Worm (Caenorhabditis elegans) whole organism, late embryonic: ENCODE measurements around the gene ram-2.
A peak's percentile ranks its signal among the peaks of the same experiment; 100 is the strongest.

Source experiments
- C08G9.2 ChIP-seq: sonication (generic microtip); optimal IDR thresholded peaks from 2 replicates; lab custom pipeline; 2016; ENCODE audit warnings: mild to moderate bottlenecking, missing genetic modification characterization, moderate library complexity, missing compliant biosample characterization
- F13H6.1 ChIP-seq: sonication (generic microtip); optimal IDR thresholded peaks from 2 replicates; lab custom pipeline; 2016; ENCODE audit warnings: missing genetic modification characterization, missing compliant biosample characterization
- T23F11.4 ChIP-seq: fragments of 200-800 bp; sonication (Bioruptor generic); optimal IDR thresholded peaks from 2 replicates; lab custom pipeline; 2018; ENCODE audit warnings: mild to moderate bottlenecking, missing genetic modification characterization, missing compliant biosample characterization
- ceh-18 ChIP-seq: sonication (generic microtip); optimal IDR thresholded peaks from 2 replicates; lab custom pipeline; 2016; ENCODE audit warnings: missing genetic modification characterization, missing compliant biosample characterization
- ceh-19 ChIP-seq: fragments of 200-800 bp; sonication (Bioruptor generic); optimal IDR thresholded peaks from 2 replicates; lab custom pipeline; 2018; ENCODE audit warnings: mild to moderate bottlenecking, missing genetic modification characterization, missing compliant biosample characterization
- ceh-22 ChIP-seq: sonication (generic microtip); optimal IDR thresholded peaks from 2 replicates; lab custom pipeline; 2017; ENCODE audit warnings: missing biosample characterization, missing genetic modification characterization
- ceh-31 ChIP-seq: sonication (generic microtip); optimal IDR thresholded peaks from 2 replicates; lab custom pipeline; 2016; ENCODE audit warnings: missing genetic modification characterization, missing compliant biosample characterization
- ceh-45 ChIP-seq: fragments of 200-800 bp; sonication (Bioruptor generic); IDR thresholded peaks from 2 replicates; pipeline ENCODE4 v1.3.6; 2022; ENCODE audit warnings: missing genetic modification reagents, missing genetic modification characterization, missing compliant biosample characterization
- ceh-6 ChIP-seq: fragments of 200-800 bp; sonication (Bioruptor generic); optimal IDR thresholded peaks from 2 replicates; lab custom pipeline; 2018; ENCODE audit warnings: mild to moderate bottlenecking, missing genetic modification characterization, missing compliant biosample characterization
- dmd-4 ChIP-seq: sonication (generic microtip); optimal IDR thresholded peaks from 2 replicates; lab custom pipeline; 2016; ENCODE audit warnings: borderline replicate concordance, missing genetic modification characterization, missing compliant biosample characterization
- dve-1 ChIP-seq: sonication (generic microtip); optimal IDR thresholded peaks from 2 replicates; lab custom pipeline; 2017; ENCODE audit warnings: antibody characterized with exemption, mild to moderate bottlenecking, missing genetic modification characterization, missing compliant biosample characterization
- elt-2 ChIP-seq: sonication (generic microtip); optimal IDR thresholded peaks from 2 replicates; lab custom pipeline; 2016; ENCODE audit warnings: missing genetic modification reagents, missing genetic modification characterization, missing compliant biosample characterization
- elt-4 ChIP-seq: sonication (generic microtip); optimal IDR thresholded peaks from 2 replicates; lab custom pipeline; 2016; ENCODE audit warnings: missing genetic modification characterization, missing compliant biosample characterization
- ets-4 ChIP-seq: sonication (generic microtip); optimal IDR thresholded peaks from 2 replicates; lab custom pipeline; 2016; ENCODE audit warnings: missing genetic modification characterization, missing compliant biosample characterization
- eyg-1 ChIP-seq: sonication (generic microtip); optimal IDR thresholded peaks from 2 replicates; lab custom pipeline; 2016; ENCODE audit warnings: missing genotype, missing genetic modification characterization, missing compliant biosample characterization
- fax-1 ChIP-seq: sonication (generic microtip); optimal IDR thresholded peaks from 2 replicates; lab custom pipeline; 2016; ENCODE audit warnings: missing genotype, missing genetic modification characterization, missing compliant biosample characterization
- gmeb-2 ChIP-seq: sonication (generic microtip); optimal IDR thresholded peaks from 2 replicates; lab custom pipeline; 2016; ENCODE audit warnings: missing genetic modification characterization, inconsistent platforms, missing compliant biosample characterization
- hlh-13 ChIP-seq: fragments of 200-800 bp; sonication (Bioruptor generic); optimal IDR thresholded peaks from 2 replicates; lab custom pipeline; 2018; ENCODE audit warnings: mild to moderate bottlenecking, missing genetic modification characterization, missing compliant biosample characterization
- hlh-8 ChIP-seq: sonication (generic microtip); optimal IDR thresholded peaks from 2 replicates; lab custom pipeline; 2016; ENCODE audit warnings: missing genotype, missing genetic modification characterization, missing compliant biosample characterization
- lin-11 ChIP-seq: fragments of 200-800 bp; sonication (Bioruptor generic); optimal IDR thresholded peaks from 2 replicates; lab custom pipeline; 2018; ENCODE audit warnings: mild to moderate bottlenecking, missing genetic modification characterization, missing compliant biosample characterization
- nfya-1 ChIP-seq: sonication (generic microtip); optimal IDR thresholded peaks from 2 replicates; lab custom pipeline; 2017; ENCODE audit warnings: missing genetic modification characterization, mild to moderate bottlenecking, missing compliant biosample characterization, antibody characterized with exemption, moderate library complexity
- nhr-232 ChIP-seq: sonication (generic microtip); optimal IDR thresholded peaks from 2 replicates; lab custom pipeline; 2016; ENCODE audit warnings: missing genetic modification characterization, missing compliant biosample characterization
- npax-4 ChIP-seq: sonication (generic microtip); optimal IDR thresholded peaks from 2 replicates; lab custom pipeline; 2016; ENCODE audit warnings: missing genetic modification characterization, missing compliant biosample characterization
- pat-9 ChIP-seq: fragments of 200-800 bp; sonication (Bioruptor generic); optimal IDR thresholded peaks from 2 replicates; lab custom pipeline; 2018; ENCODE audit warnings: mild to moderate bottlenecking, missing genetic modification characterization, moderate library complexity, missing compliant biosample characterization
- pha-4 ChIP-seq: fragments of 150-350 bp; optimal IDR thresholded peaks from 2 replicates; lab custom pipeline; 2018; ENCODE audit warnings: missing biosample characterization, missing genetic modification reagents, missing genetic modification characterization
- ref-2 ChIP-seq: sonication (generic microtip); optimal IDR thresholded peaks from 2 replicates; lab custom pipeline; 2016; ENCODE audit warnings: missing genetic modification characterization, missing compliant biosample characterization
- rnt-1 ChIP-seq: sonication (generic microtip); optimal IDR thresholded peaks from 2 replicates; lab custom pipeline; 2016; ENCODE audit warnings: missing genetic modification characterization, missing compliant biosample characterization
- sox-2 ChIP-seq: fragments of 200-800 bp; sonication (Bioruptor generic); IDR thresholded peaks from 2 replicates; pipeline ENCODE4 v1.3.6; 2022; ENCODE audit warnings: missing genetic modification reagents, missing genetic modification characterization, missing compliant biosample characterization
- ttx-3 ChIP-seq: sonication (generic microtip); optimal IDR thresholded peaks from 2 replicates; lab custom pipeline; 2016; ENCODE audit warnings: missing genetic modification reagents, missing genetic modification characterization, missing compliant biosample characterization
- unc-42 ChIP-seq: sonication (generic microtip); optimal IDR thresholded peaks from 2 replicates; lab custom pipeline; 2016; ENCODE audit warnings: missing genotype, missing genetic modification characterization, missing compliant biosample characterization
- zip-5 ChIP-seq: sonication (generic microtip); optimal IDR thresholded peaks from 2 replicates; lab custom pipeline; 2016; ENCODE audit warnings: missing genetic modification characterization, missing compliant biosample characterization

The ram-2 gene

ce11 chrII:11032812-11033211 is 16.1 kb upstream of the ram-2 start:
- TF ChIP-seq unc-42 (tag; lab: Kevin White, UChicago) = peak; percentile 79
- no peak for TF ChIP-seq nfya-1 (tag; lab: Kevin White, UChicago)

DNA sequence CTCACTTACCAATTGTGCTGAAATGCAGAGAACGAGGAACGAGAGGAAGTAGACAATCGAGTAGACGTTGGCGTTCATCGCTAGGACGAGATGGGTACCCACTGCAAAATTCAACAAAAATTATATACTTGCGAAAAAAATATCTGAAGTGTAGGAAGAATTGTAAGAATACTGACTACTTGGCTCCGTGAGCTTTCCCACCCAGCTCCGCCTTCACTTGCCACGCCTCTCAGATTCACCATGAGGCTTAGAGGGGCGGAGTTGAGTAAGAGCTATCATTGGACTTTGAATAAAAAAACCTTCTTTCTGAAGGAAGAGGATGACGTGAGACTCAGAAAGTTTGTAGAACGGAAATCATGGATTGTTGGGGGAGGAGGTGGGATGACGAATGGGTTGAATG is 13.6 kb upstream of the ram-2 start, which contains the start of gene nlp-18:
TSS of gene nlp-18 (minus strand) at position 101 of the 400 bp plus-strand sequence.
- no peak for TF ChIP-seq ref-2 (tag; lab: Kevin White, UChicago)
- no peak for TF ChIP-seq ceh-18

DNA sequence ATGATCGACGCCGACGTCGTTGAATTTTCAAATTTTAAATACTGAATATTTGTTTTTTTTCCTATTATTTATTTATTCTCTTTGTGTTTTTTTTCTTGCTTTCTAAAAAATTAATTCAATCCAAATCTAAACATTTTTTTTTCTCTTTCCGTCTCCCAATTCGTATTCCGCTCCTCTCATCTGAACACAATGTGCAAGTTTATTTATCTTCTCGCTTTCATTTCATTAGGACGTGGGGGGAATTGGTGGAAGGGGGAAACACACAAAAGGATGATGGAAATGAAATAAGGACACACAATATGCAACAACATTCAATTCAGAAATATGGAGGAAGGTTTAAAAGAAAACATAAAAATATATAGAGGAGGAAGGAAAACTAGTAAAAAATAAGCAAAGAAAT is 11.1 kb upstream of the ram-2 start:
- no peak for TF ChIP-seq pat-9 (tag; lab: Kevin White, UChicago)
- TF ChIP-seq zip-5 (tag; lab: Kevin White, UChicago) = no peak
- no peak for TF ChIP-seq ceh-22 (tag; lab: Kevin White, UChicago)
- TF ChIP-seq dmd-4 (tag; lab: Kevin White, UChicago) = no peak
- peak; percentile 48 for TF ChIP-seq unc-42 (tag; lab: Kevin White, UChicago)

- no peak for TF ChIP-seq dve-1 (tag; lab: Kevin White, UChicago)
- TF ChIP-seq unc-42 (tag; lab: Kevin White, UChicago) = no peak
- TF ChIP-seq gmeb-2 (tag; lab: Kevin White, UChicago) = no peak
- no peak for TF ChIP-seq T23F11.4 (GFP tag; lab: Kevin White, UChicago)
- no peak for TF ChIP-seq hlh-8 (tag; lab: Kevin White, UChicago)
- peak; percentile 42 for TF ChIP-seq ceh-31 (tag; lab: Kevin White, UChicago)
These were observed 8.9 kb upstream of the ram-2 start, which contains the start of gene F33A8.7 for ce11 chrII:11025566-11025965. Gene F33A8.7, minus strand, starts transcription at chrII:11025666.

- no peak for TF ChIP-seq ceh-45
- no peak for TF ChIP-seq eyg-1 (tag; lab: Kevin White, UChicago)
- no peak for TF ChIP-seq F13H6.1 (tag; lab: Kevin White, UChicago)
- no peak for TF ChIP-seq elt-2
- TF ChIP-seq lin-11 (tag; lab: Kevin White, UChicago) = no peak
- TF ChIP-seq ceh-31 (tag; lab: Kevin White, UChicago) = no peak
- TF ChIP-seq dve-1 (tag; lab: Kevin White, UChicago) = no peak
- TF ChIP-seq unc-42 (tag; lab: Kevin White, UChicago) = peak; percentile 19
- TF ChIP-seq sox-2 (GFP tag; lab: Robert Waterston, UW) = no peak
- no peak for TF ChIP-seq fax-1 (tag; lab: Kevin White, UChicago)
- peak; percentile 13 for TF ChIP-seq ref-2 (tag; lab: Kevin White, UChicago)
- no peak for TF ChIP-seq gmeb-2 (tag; lab: Kevin White, UChicago)
- no peak for TF ChIP-seq hlh-13 (GFP tag; lab: Kevin White, UChicago)
- TF ChIP-seq pha-4 = no peak
These were observed 5.3 kb upstream of the ram-2 start, which contains the start of gene let-858 for ce11 chrII:11022023-11022422. Gene let-858, plus strand, starts transcription at chrII:11022370.

DNA sequence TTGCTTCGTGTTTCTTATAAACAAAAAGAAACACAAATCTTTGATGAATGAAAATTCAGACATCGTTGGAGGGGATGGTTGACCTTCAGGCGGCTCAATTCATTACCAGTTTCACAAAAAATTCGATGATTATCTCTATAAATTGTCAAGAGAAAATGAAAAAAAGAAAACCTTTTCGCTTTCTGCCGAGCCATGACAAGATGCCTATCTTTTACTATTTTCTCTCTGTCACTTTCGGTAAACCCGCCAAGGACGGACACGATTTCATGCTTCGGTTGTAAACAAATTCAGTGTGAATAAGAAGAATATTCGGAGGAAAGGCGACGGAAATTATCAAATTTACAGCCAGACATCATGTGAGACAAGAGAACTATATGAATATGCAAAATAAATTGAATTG is 4.0 kb upstream of the ram-2 start:
- TF ChIP-seq ttx-3 (tag; lab: Kevin White, UChicago) = no peak

DNA sequence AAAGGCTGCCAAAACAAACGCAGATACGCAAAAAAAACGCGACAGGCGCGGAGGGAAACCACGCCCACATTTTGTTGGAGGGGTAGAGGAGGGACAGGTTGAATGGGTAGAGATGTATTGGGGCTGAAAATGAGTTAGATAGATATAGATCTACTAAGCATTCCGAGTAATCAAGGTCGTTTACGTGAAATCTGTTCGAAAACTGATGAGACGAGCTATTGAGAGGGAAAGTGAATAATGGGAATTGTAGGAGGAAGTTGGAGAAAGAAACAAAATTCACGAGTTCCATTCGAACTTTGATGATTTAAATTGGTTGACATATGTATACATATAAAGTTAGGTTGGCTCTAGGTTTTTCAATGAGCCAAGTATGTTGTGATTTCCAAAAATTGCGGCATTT is 203 bp upstream of the ram-2 start:
- TF ChIP-seq gmeb-2 (tag; lab: Kevin White, UChicago) = no peak
- TF ChIP-seq elt-4 (tag; lab: Kevin White, UChicago) = no peak
- TF ChIP-seq nhr-232 (tag; lab: Kevin White, UChicago) = no peak
- no peak for TF ChIP-seq npax-4 (tag; lab: Kevin White, UChicago)
- no peak for TF ChIP-seq ceh-31 (tag; lab: Kevin White, UChicago)
- no peak for TF ChIP-seq T23F11.4 (GFP tag; lab: Kevin White, UChicago)
- no peak for TF ChIP-seq nfya-1 (tag; lab: Kevin White, UChicago)
- TF ChIP-seq ceh-22 (tag; lab: Kevin White, UChicago) = no peak
- TF ChIP-seq ceh-6 (GFP tag; lab: Kevin White, UChicago) = no peak
- no peak for TF ChIP-seq dve-1 (tag; lab: Kevin White, UChicago)
- TF ChIP-seq hlh-13 (GFP tag; lab: Kevin White, UChicago) = no peak
- no peak for TF ChIP-seq ets-4 (tag; lab: Kevin White, UChicago)
- no peak for TF ChIP-seq ceh-19 (GFP tag; lab: Kevin White, UChicago)
- no peak for TF ChIP-seq rnt-1 (tag; lab: Kevin White, UChicago)
- TF ChIP-seq C08G9.2 (tag; lab: Kevin White, UChicago) = no peak
- TF ChIP-seq, all 69 proteins: peak for 0
